Worm (Caenorhabditis elegans): ENCODE measurements around the gene dsh-1.

dsh-1 gene

ce11 chrII:5184661-5185545 lies 40.3 kb downstream of the dsh-1 start:
- TF ChIP-seq gei-17 (GFP tag; optimal IDR thresholded peaks at IDR 0.05) (no peak), hrde-1 (tag; optimal IDR thresholded peaks at IDR 0.05; ENCODE audit: borderline replicate concordance) (no peak), let-607 (tag; optimal IDR thresholded peaks at IDR 0.05) (peak in 1 of 2 experiments; percentile 8), hmg-1.2 (GFP tag; IDR thresholded peaks at IDR 0.05) (0 out of 2 replicates have a peak, but pooled peaks have one; percentile 9), ztf-22 (GFP tag; optimal IDR thresholded peaks at IDR 0.05) (peak; percentile 83), atf-7 (tag; optimal IDR thresholded peaks at IDR 0.05) (peak; percentile 77), lin-40 (tag; optimal IDR thresholded peaks at IDR 0.05) (no peak), cebp-1 (GFP tag; IDR thresholded peaks at IDR 0.05) (0 out of 2 replicates have a peak, but pooled peaks have one; percentile 51), cebp-1 (tag; optimal IDR thresholded peaks at IDR 0.05) (peak; percentile 30), nhr-80 (tag; optimal IDR thresholded peaks at IDR 0.05) (peak; percentile 71), ztf-25 (GFP tag; IDR thresholded peaks at IDR 0.05) (no peak), tbp1 (GFP tag; optimal IDR thresholded peaks at IDR 0.05) (peak; percentile 8)

- no peak for TF ChIP-seq nhr-179 (tag; optimal IDR thresholded peaks at IDR 0.05)
- no peak for TF ChIP-seq F22D6.2 (tag; optimal IDR thresholded peaks at IDR 0.05)
- no peak for TF ChIP-seq nhr-80 (tag; optimal IDR thresholded peaks at IDR 0.05)
- no peak for TF ChIP-seq ccch-3 (GFP tag; optimal IDR thresholded peaks at IDR 0.05)
- no peak for TF ChIP-seq sptf-2 (GFP tag; optimal IDR thresholded peaks at IDR 0.05)
- TF ChIP-seq aptf-3 (GFP tag; IDR thresholded peaks at IDR 0.05): no peak
- TF ChIP-seq Y79H2A.3 (GFP tag; conservative IDR thresholded peaks at IDR 0.05): no peak
- TF ChIP-seq hmg-20 (GFP tag; IDR thresholded peaks at IDR 0.05): no peak
- TF ChIP-seq Y95B8A.8 (GFP tag; IDR thresholded peaks at IDR 0.05): no peak
- TF ChIP-seq lin-40 (tag; optimal IDR thresholded peaks at IDR 0.05): no peak
Observed at ce11 chrII:5183207-5183606, 42.0 kb downstream of the dsh-1 start.

- TF ChIP-seq ama-1 (optimal IDR thresholded peaks at IDR 0.05) (no peak), ama-1 (GFP tag; optimal IDR thresholded peaks at IDR 0.05) (no peak), lir-1 (GFP tag; conservative IDR thresholded peaks at IDR 0.05) (no peak), egrh-3 (GFP tag; IDR thresholded peaks at IDR 0.05) (0 out of 2 replicates have a peak, but pooled peaks have one; percentile 11), hlh-12 (tag; optimal IDR thresholded peaks at IDR 0.05) (no peak), akir-1 (GFP tag; optimal IDR thresholded peaks at IDR 0.05) (no peak), sptf-2 (GFP tag; optimal IDR thresholded peaks at IDR 0.05) (no peak), unc-130 (GFP tag; optimal IDR thresholded peaks at IDR 0.05) (no peak), ztf-3 (GFP tag; optimal IDR thresholded peaks at IDR 0.05) (no peak), F55B11.4 (tag; optimal IDR thresholded peaks at IDR 0.05; ENCODE audit: borderline replicate concordance, insufficient read depth) (no peak), Y79H2A.3 (GFP tag; conservative IDR thresholded peaks at IDR 0.05) (no peak), lsl-1 (GFP tag; optimal IDR thresholded peaks at IDR 0.05) (no peak), sea-2 (GFP tag; IDR thresholded peaks at IDR 0.05) (no peak), madf-8 (GFP tag; conservative IDR thresholded peaks at IDR 0.05) (no peak), tlf-1 (GFP tag; optimal IDR thresholded peaks at IDR 0.05) (peak; percentile 72), gei-17 (GFP tag; optimal IDR thresholded peaks at IDR 0.05) (no peak), ceh-79 (tag; optimal IDR thresholded peaks at IDR 0.05) (no peak), Y53G8AR.9 (GFP tag; conservative IDR thresholded peaks at IDR 0.05) (peak; percentile 57; the same call in 1 of the 2 replicates), aptf-3 (GFP tag; IDR thresholded peaks at IDR 0.05) (no peak), ekl-4 (GFP tag; IDR thresholded peaks at IDR 0.05) (no peak), ztf-22 (GFP tag; optimal IDR thresholded peaks at IDR 0.05) (peak; percentile 74), mel-28 (tag; optimal IDR thresholded peaks at IDR 0.05; ENCODE audit: borderline replicate concordance) (no peak), unc-62 (GFP tag; optimal IDR thresholded peaks at IDR 0.05) (no peak), somi-1 (GFP tag; optimal IDR thresholded peaks at IDR 0.05) (peak; percentile 55), snpc-1.3 (tag; optimal IDR thresholded peaks at IDR 0.05; ENCODE audit: insufficient read depth) (no peak), hsf-1 (GFP tag; IDR thresholded peaks at IDR 0.05) (no peak), zim-3 (tag; optimal IDR thresholded peaks at IDR 0.05) (no peak), nhr-90 (tag; optimal IDR thresholded peaks at IDR 0.05) (peak; percentile 60), lag-1 (GFP tag; IDR thresholded peaks at IDR 0.05) (no peak)
Observed at ce11 chrII:5182451-5182850, 42.7 kb downstream of the dsh-1 start.

Data from whole organism, young adult.